Fruit fly (Drosophila melanogaster) whole organism, wandering third instar larva: Measurements from ENCODE around the gene Aladin.
A peak's percentile ranks its signal among the peaks of the same experiment; 100 is the strongest.

Source experiments
- Abd-B ChIP-seq: fragments of >200 bp; optimal IDR thresholded peaks from 2 replicates; lab custom pipeline; 2017; ENCODE audit warnings: missing biosample characterization, missing genetic modification characterization
- CG9705 ChIP-seq: fragments of 200-800 bp; sonication (Bioruptor generic); optimal IDR thresholded peaks from 2 replicates; lab custom pipeline; 2018; ENCODE audit warnings: missing biosample characterization, mild to moderate bottlenecking, missing genetic modification characterization
- CrebA ChIP-seq: fragments of 200-800 bp; sonication (Bioruptor generic); optimal IDR thresholded peaks from 2 replicates; lab custom pipeline; 2016; ENCODE audit warnings: missing biosample characterization, mild to moderate bottlenecking, missing genetic modification characterization, borderline replicate concordance
- Dfd ChIP-seq: fragments of >200 bp; optimal IDR thresholded peaks from 2 replicates; lab custom pipeline; 2017; ENCODE audit warnings: missing biosample characterization, missing genetic modification characterization
- Dif ChIP-seq: fragments of 200-275, 200-300 bp; sonication (Bioruptor generic); optimal IDR thresholded peaks from 2 replicates; lab custom pipeline; 2018; ENCODE audit warnings: missing biosample characterization, missing genetic modification characterization; ENCODE audit not compliant: partially characterized antibody
- GATAd ChIP-seq: sonication (Bioruptor generic); optimal IDR thresholded peaks from 2 replicates; lab custom pipeline; 2016; ENCODE audit warnings: missing biosample characterization, missing genetic modification characterization
- HLH106 ChIP-seq: fragments of 200-800 bp; optimal IDR thresholded peaks from 3 replicates; lab custom pipeline; 2019; ENCODE audit warnings: missing biosample characterization, mild to moderate bottlenecking, missing genetic modification characterization, moderate library complexity
- Hnf4 ChIP-seq: fragments of 200-800 bp; sonication (Bioruptor generic); optimal IDR thresholded peaks from 2 replicates; lab custom pipeline; 2016; ENCODE audit warnings: missing biosample characterization, mild to moderate bottlenecking, missing genetic modification characterization
- Hr78 ChIP-seq: fragments of >200 bp; optimal IDR thresholded peaks from 2 replicates; lab custom pipeline; 2017; ENCODE audit warnings: missing biosample characterization, missing genetic modification characterization
- Hr83 ChIP-seq: fragments of 200-300 bp; sonication (Bioruptor generic); optimal IDR thresholded peaks from 2 replicates; lab custom pipeline; 2016; ENCODE audit warnings: missing biosample characterization, mild to moderate bottlenecking, missing genetic modification characterization, moderate library complexity; ENCODE audit not compliant: poor library complexity, severe bottlenecking
- Jra ChIP-seq: sonication (Bioruptor generic); optimal IDR thresholded peaks from 2 replicates; lab custom pipeline; 2016; ENCODE audit warnings: missing biosample characterization, missing genetic modification characterization
- Mio ChIP-seq: sonication (Bioruptor generic); optimal IDR thresholded peaks from 2 replicates; lab custom pipeline; 2016; ENCODE audit warnings: missing biosample characterization, missing genetic modification characterization
- Myc ChIP-seq: fragments of >200 bp; optimal IDR thresholded peaks from 2 replicates; lab custom pipeline; 2017
- N ChIP-seq: fragments of >200 bp; optimal IDR thresholded peaks from 2 replicates; lab custom pipeline; 2018; ENCODE audit warnings: missing biosample characterization, missing external identifiers, missing genetic modification characterization
- OdsH ChIP-seq: fragments of 200-800 bp; sonication (Bioruptor generic); optimal IDR thresholded peaks from 2 replicates; lab custom pipeline; 2016; ENCODE audit warnings: missing biosample characterization, mild to moderate bottlenecking, missing genetic modification characterization
- Rel ChIP-seq, 2 experiments: fragments of 200-800 bp; sonication (Bioruptor generic) in 1 of 2; optimal IDR thresholded peaks; 2 replicates in 1 of 2; 3 replicates in 1 of 2; lab custom pipeline; 2016 to 2019; ENCODE audit warnings: mild to moderate bottlenecking in 2 of 2, missing biosample characterization in 2 of 2, missing genetic modification characterization in 2 of 2, moderate library complexity in 1 of 2
- Sp1 ChIP-seq: fragments of 200-800 bp; sonication (Bioruptor generic); optimal IDR thresholded peaks from 3 replicates; lab custom pipeline; 2019; ENCODE audit warnings: missing biosample characterization, mild to moderate bottlenecking, missing genetic modification characterization, moderate library complexity
- Vsx2 ChIP-seq: fragments of 200-300, 225-300 bp; sonication (Bioruptor generic); optimal IDR thresholded peaks from 2 replicates; lab custom pipeline; 2018; ENCODE audit warnings: missing biosample characterization, missing genetic modification characterization; ENCODE audit not compliant: partially characterized antibody
- brk ChIP-seq: fragments of 200-800 bp; sonication (Bioruptor generic); optimal IDR thresholded peaks from 2 replicates; lab custom pipeline; 2016; ENCODE audit warnings: missing biosample characterization, mild to moderate bottlenecking, missing genetic modification characterization
- dl ChIP-seq, 2 experiments: fragments of 175-275, 200-275 bp in 1 of 2; fragments of 200-275 bp in 1 of 2; sonication (Bioruptor generic); optimal IDR thresholded peaks; lab custom pipeline; 2018; ENCODE audit warnings: mild to moderate bottlenecking in 2 of 2, missing biosample characterization in 2 of 2, missing genetic modification characterization in 2 of 2, moderate library complexity in 2 of 2; ENCODE audit not compliant: partially characterized antibody in 2 of 2, insufficient read depth in 1 of 2
- dmrt93B ChIP-seq: fragments of 200-800 bp; sonication (Bioruptor generic); optimal IDR thresholded peaks from 2 replicates; lab custom pipeline; 2018; ENCODE audit warnings: missing biosample characterization, mild to moderate bottlenecking, missing genetic modification characterization
- ey ChIP-seq: fragments of 200-800 bp; sonication (Bioruptor generic); optimal IDR thresholded peaks from 2 replicates; lab custom pipeline; 2016; ENCODE audit warnings: missing biosample characterization, missing genetic modification characterization
- foxo ChIP-seq, 2 experiments: fragments of 200-800 bp; sonication (Bioruptor generic); optimal IDR thresholded peaks; 2 replicates in 1 of 2; 3 replicates in 1 of 2; lab custom pipeline; 2016 to 2017; ENCODE audit warnings: missing biosample characterization in 2 of 2, missing genetic modification characterization in 2 of 2
- fru ChIP-seq: fragments of 200-800 bp; sonication (Bioruptor generic); optimal IDR thresholded peaks from 3 replicates; lab custom pipeline; 2016; ENCODE audit warnings: missing biosample characterization, mild to moderate bottlenecking, missing genetic modification characterization
- h ChIP-seq: fragments of 200-800 bp; sonication (Bioruptor generic); optimal IDR thresholded peaks from 3 replicates; lab custom pipeline; 2016; ENCODE audit warnings: missing biosample characterization, mild to moderate bottlenecking, missing genetic modification characterization
- jim ChIP-seq: fragments of 175-275, 200-325 bp; sonication (Bioruptor generic); optimal IDR thresholded peaks from 2 replicates; lab custom pipeline; 2016; ENCODE audit warnings: missing biosample characterization, mild to moderate bottlenecking, missing genetic modification characterization
- pan ChIP-seq: fragments of >200 bp; optimal IDR thresholded peaks from 2 replicates; lab custom pipeline; 2017
- rgr ChIP-seq: fragments of 200-800 bp; sonication (Bioruptor generic); optimal IDR thresholded peaks from 3 replicates; lab custom pipeline; 2016; ENCODE audit warnings: missing biosample characterization, mild to moderate bottlenecking, missing genetic modification characterization
- sage ChIP-seq: fragments of 200-800 bp; sonication (Bioruptor generic); optimal IDR thresholded peaks from 2 replicates; lab custom pipeline; 2016; ENCODE audit warnings: missing biosample characterization, mild to moderate bottlenecking, missing genetic modification characterization
- sv ChIP-seq: fragments of 200-800 bp; sonication (Bioruptor generic); optimal IDR thresholded peaks from 3 replicates; lab custom pipeline; 2016; ENCODE audit warnings: missing biosample characterization, missing genetic modification characterization
- tai ChIP-seq: sonication (Bioruptor generic); optimal IDR thresholded peaks from 2 replicates; lab custom pipeline; 2016; ENCODE audit warnings: missing biosample characterization, missing genetic modification characterization
- usp ChIP-seq: fragments of >200 bp; optimal IDR thresholded peaks from 2 replicates; lab custom pipeline; 2017; ENCODE audit warnings: missing biosample characterization, missing genetic modification characterization
- woc ChIP-seq: sonication (Bioruptor generic); optimal IDR thresholded peaks from 2 replicates; lab custom pipeline; 2016; ENCODE audit warnings: missing biosample characterization, mild to moderate bottlenecking, missing genetic modification characterization

Aladin gene

dm6 chrX:9267598-9267997 is 5.6 kb upstream of the Aladin start, which contains the start of gene Erk7:
Gene Erk7, minus strand, starts transcription at chrX:9267698.
- TF ChIP-seq sage (GFP tag; lab: Kevin White, UChicago) (no peak), Vsx2 (GFP tag; lab: Kevin White, UChicago) (no peak), h (no peak), brk (GFP tag; lab: Kevin White, UChicago) (no peak), ey (GFP tag; lab: Kevin White, UChicago) (no peak)

- no peak for TF ChIP-seq Hnf4
- TF ChIP-seq jim (GFP tag; lab: Kevin White, UChicago): no peak
- TF ChIP-seq Sp1 (GFP tag; lab: Kevin White, UChicago): no peak
- no peak for TF ChIP-seq sv (GFP tag; lab: Kevin White, UChicago)
- no peak for TF ChIP-seq dl (GFP tag; optimal IDR thresholded peaks at IDR 0.05; lab: Kevin White, UChicago; ENCODE audit: insufficient read depth in 1 of 2, partially characterized antibody in 2 of 2)
- no peak for TF ChIP-seq usp (GFP tag; lab: Kevin White, UChicago)
- no peak for TF ChIP-seq CrebA
- TF ChIP-seq sage (GFP tag; lab: Kevin White, UChicago): no peak
- TF ChIP-seq brk (GFP tag; lab: Kevin White, UChicago): no peak
- TF ChIP-seq OdsH (GFP tag; lab: Kevin White, UChicago): no peak
- no peak for TF ChIP-seq rgr
- TF ChIP-seq fru (GFP tag; lab: Kevin White, UChicago): no peak
- TF ChIP-seq Hr78 (GFP tag; lab: Kevin White, UChicago): no peak
- TF ChIP-seq Hr83: no peak
- TF ChIP-seq ey (GFP tag; lab: Kevin White, UChicago): no peak
- no peak for TF ChIP-seq Abd-B (GFP tag; lab: Kevin White, UChicago)
- no peak for TF ChIP-seq Mio (GFP tag; lab: Kevin White, UChicago)
- TF ChIP-seq GATAd (GFP tag; lab: Kevin White, UChicago): no peak
- no peak for TF ChIP-seq foxo (GFP tag; optimal IDR thresholded peaks at IDR 0.05; lab: Kevin White, UChicago)
Observed at dm6 chrX:9269825-9270224, 3.4 kb upstream of the Aladin start, which contains the start of gene CG17440. Gene CG17440, minus strand, starts transcription at chrX:9269925.

- TF ChIP-seq Myc: no peak
- no peak for TF ChIP-seq Hr78 (GFP tag; lab: Kevin White, UChicago)
- TF ChIP-seq OdsH (GFP tag; lab: Kevin White, UChicago): no peak
- no peak for TF ChIP-seq Rel (GFP tag; optimal IDR thresholded peaks at IDR 0.05; lab: Kevin White, UChicago)
- TF ChIP-seq Rel (tag; optimal IDR thresholded peaks at IDR 0.05; lab: Kevin White, UChicago): no peak
- TF ChIP-seq Jra (GFP tag; lab: Kevin White, UChicago): no peak
- TF ChIP-seq, all 38 proteins: peak for 0
Observed at dm6 chrX:9281998-9282644, 8.9 kb downstream of the Aladin start.

dm6 chrX:9282783-9283289 is 9.6 kb downstream of the Aladin start, which contains the start of gene c11.1:
Gene c11.1, minus strand, starts transcription at chrX:9283117.
- TF ChIP-seq Vsx2 (GFP tag; lab: Kevin White, UChicago): no peak
- no peak for TF ChIP-seq brk (GFP tag; lab: Kevin White, UChicago)
- peak; percentile 3 for TF ChIP-seq h
- TF ChIP-seq tai (GFP tag; lab: Kevin White, UChicago): no peak
- no peak for TF ChIP-seq Dfd (GFP tag; lab: Kevin White, UChicago)
- peak; percentile 43 for TF ChIP-seq Myc
- TF ChIP-seq Hr78 (GFP tag; lab: Kevin White, UChicago): no peak
- no peak for TF ChIP-seq sv (GFP tag; lab: Kevin White, UChicago)
- no peak for TF ChIP-seq pan (lab: Kevin White, UChicago)
- TF ChIP-seq Mio (GFP tag; lab: Kevin White, UChicago): no peak
- no peak for TF ChIP-seq usp (GFP tag; lab: Kevin White, UChicago)
- peak; percentile 0 for TF ChIP-seq Sp1 (GFP tag; lab: Kevin White, UChicago)
- no peak for TF ChIP-seq dmrt93B
- no peak for TF ChIP-seq fru (GFP tag; lab: Kevin White, UChicago)
- TF ChIP-seq GATAd (GFP tag; lab: Kevin White, UChicago): no peak
- TF ChIP-seq rgr: no peak
- no peak for TF ChIP-seq N (GFP tag; lab: Kevin White, UChicago)
- no peak for TF ChIP-seq Rel (GFP tag; optimal IDR thresholded peaks at IDR 0.05; lab: Kevin White, UChicago)
- peak; percentile 91 for TF ChIP-seq Rel (tag; optimal IDR thresholded peaks at IDR 0.05; lab: Kevin White, UChicago)
- TF ChIP-seq Dif (GFP tag; lab: Kevin White, UChicago): no peak
- no peak for TF ChIP-seq Hr83
- no peak for TF ChIP-seq CrebA
- TF ChIP-seq CG9705 (GFP tag; lab: Kevin White, UChicago): no peak
- no peak for TF ChIP-seq woc
- no peak for TF ChIP-seq Jra (GFP tag; lab: Kevin White, UChicago)
- no peak for TF ChIP-seq OdsH (GFP tag; lab: Kevin White, UChicago)
- no peak for TF ChIP-seq foxo (GFP tag; optimal IDR thresholded peaks at IDR 0.05; lab: Kevin White, UChicago)
- no peak for TF ChIP-seq HLH106 (tag; lab: Kevin White, UChicago)
